Worm (Caenorhabditis elegans) whole organism, L4/young adult: ENCODE data around the gene W09C2.9.

Experiments used
- W03F9.2 ChIP-seq: fragments of 150-350 bp; optimal IDR thresholded peaks from 2 replicates; lab custom pipeline; 2014; ENCODE audit warnings: missing biosample characterization, missing genetic modification characterization
- dao-5 ChIP-seq: sonication (generic microtip); optimal IDR thresholded peaks from 2 replicates; lab custom pipeline; 2016; ENCODE audit warnings: missing genotype, missing genetic modification characterization, moderate library complexity, missing compliant biosample characterization
- him-1 ChIP-seq: sonication (generic microtip); optimal IDR thresholded peaks from 2 replicates; lab custom pipeline; 2016; ENCODE audit warnings: missing genotype, missing genetic modification reagents, missing genetic modification characterization, missing compliant biosample characterization

DNA sequence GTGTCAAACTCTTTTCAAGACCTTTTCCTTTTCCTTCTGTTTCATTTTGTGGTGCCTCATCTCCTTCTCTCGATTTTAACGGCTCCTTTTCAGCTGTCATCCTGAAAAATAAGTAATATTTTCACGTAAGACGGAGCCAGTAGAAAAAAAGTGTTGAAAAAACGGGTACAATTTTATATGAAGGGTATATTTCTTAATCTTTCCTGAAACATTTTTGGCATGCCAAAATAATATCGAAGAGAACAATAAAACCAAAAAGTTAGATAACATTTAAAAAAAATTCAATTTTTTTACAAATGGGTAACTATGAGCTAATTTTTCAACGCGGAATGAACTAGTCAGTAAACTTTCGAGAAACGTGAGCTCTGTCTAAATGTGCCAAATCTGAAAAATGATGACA, 21.6 kb downstream of the W09C2.9 start, which contains the start of gene aat-1:
- no peak for TF ChIP-seq dao-5
- TF ChIP-seq W03F9.2, result no peak
- no peak for TF ChIP-seq him-1
